Fruit fly (Drosophila melanogaster) whole organism: ENCODE results near the gene CG17239.

ENCODE experiments used
- CG8478 ChIP-seq: fragments of >200 bp; optimal IDR thresholded peaks from 2 replicates; lab custom pipeline; 2018; ENCODE audit warnings: inconsistent platforms
- Dll ChIP-seq: fragments of >200 bp; optimal IDR thresholded peaks from 2 replicates; lab custom pipeline; 2017
- EcR ChIP-seq, 2 experiments: fragments of >200 bp; optimal IDR thresholded peaks; 2 replicates each; lab custom pipeline; 2017; ENCODE audit warnings: missing biosample characterization in 2 of 2, missing genetic modification characterization in 2 of 2, missing genetic modification reagents in 2 of 2
- pan ChIP-seq: fragments of >200 bp; optimal IDR thresholded peaks from 2 replicates; lab custom pipeline; 2017
- psq ChIP-seq: fragments of >200 bp; optimal IDR thresholded peaks from 2 replicates; lab custom pipeline; 2017
- usp ChIP-seq: fragments of >200 bp; optimal IDR thresholded peaks from 2 replicates; lab custom pipeline; 2017; ENCODE audit warnings: missing biosample characterization, missing genetic modification characterization, mixed read lengths

Gene CG17239

DNA sequence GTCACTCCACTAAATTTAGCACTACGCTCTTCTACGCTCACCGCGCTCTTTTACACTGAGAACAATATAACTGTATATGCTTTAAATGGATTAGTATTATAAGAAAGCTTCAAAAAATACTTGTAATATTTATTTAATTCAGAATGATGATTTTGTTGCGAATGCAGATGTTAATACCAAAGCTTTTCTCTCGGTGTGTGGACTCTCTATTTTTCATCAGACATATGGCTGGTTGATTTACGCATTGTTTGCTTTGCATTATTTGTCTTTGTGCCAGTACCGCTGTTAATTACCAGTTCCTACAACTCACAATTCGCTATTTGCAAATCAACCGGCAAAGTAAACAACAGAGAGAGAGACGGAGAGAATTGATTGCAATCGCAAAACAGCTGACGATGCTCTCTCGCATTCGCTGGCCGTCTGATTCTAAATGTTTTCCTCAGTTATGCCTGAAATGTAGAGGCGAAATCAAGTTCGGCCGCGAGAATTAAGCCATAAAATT, 30.4 kb downstream of the CG17239 start:
- TF ChIP-seq CG8478 (no peak), EcR (GFP tag; optimal IDR thresholded peaks at IDR 0.05; lab: Kevin White, UChicago) (no peak), psq (no peak), Dll (lab: Kevin White, UChicago) (no peak), usp (GFP tag; lab: Kevin White, UChicago) (no peak), pan (no peak)

DNA sequence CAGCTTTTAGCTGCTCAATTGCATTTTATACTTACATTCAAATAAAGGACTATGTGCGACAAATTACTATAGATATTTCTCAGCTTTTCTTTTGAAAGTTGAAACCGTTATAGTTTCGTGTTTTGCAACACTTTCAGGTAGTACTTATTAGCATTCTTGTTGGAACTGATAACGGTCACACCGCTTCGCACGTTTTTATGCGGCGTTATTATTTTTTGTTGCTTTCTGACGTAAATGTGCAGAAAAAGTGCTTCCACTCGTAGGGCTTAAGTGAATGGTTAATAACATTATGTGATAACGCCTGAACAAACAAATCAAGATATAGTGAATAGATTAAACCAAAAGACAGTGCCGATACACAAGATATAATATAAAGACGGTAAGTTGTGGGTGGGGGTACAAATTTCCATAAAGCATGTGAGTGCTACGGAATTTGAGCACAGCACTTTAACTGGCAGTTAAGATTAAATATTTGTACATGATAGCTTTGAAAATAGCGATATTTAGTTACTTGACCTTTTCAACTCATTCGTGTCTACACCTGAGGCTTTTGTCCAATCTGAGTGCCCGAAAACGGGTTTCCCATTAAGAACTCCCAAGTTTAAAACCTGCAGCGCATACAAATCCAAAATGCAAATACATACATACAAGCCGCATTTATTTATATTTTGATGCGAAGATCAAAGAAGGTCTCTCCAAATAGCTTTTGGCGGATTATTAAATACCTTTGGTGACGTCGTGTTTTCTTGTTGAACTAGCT, 31.4 kb downstream of the CG17239 start, which contains the start of gene papi:
TSS of gene papi (plus strand) at position 176 of the 760 bp plus-strand sequence.
- no peak for TF ChIP-seq Dll (lab: Kevin White, UChicago)
- TF ChIP-seq pan: no peak
- TF ChIP-seq psq: no peak
- TF ChIP-seq EcR (GFP tag; optimal IDR thresholded peaks at IDR 0.05; lab: Kevin White, UChicago): no peak
- TF ChIP-seq usp (GFP tag; lab: Kevin White, UChicago): no peak
- no peak for TF ChIP-seq CG8478

DNA sequence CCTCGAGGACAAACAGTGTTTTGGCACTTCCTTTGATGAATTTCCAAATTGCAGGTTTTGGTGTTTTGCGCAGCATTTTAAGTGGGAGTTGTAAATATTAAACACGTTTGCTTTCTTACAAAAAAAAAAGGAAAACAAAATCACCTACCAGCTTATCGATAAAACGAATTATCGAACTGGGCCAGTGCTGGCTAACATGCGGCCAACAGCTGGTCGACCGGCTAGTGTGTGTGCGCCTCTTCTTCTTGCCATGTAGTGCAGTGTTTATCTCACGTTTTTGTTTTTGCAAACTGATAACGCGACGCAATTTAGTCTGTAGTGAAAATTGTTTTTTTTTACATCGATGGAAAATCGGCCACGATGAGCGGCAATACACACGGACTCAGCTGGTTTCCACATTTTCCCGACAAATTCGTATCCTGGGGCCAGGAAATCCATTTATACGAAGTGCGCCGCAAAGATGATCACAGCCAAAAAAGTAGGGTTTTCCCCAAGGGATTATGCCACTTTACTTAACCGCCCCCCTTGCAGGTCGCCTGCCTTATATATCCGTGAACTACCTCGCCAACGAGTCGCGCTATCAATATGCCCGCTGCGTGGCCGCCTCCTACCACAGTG, 35.0 kb downstream of the CG17239 start, which contains the start of the genes CG15386, CG42371 and mio:
TSS of gene CG15386 (minus strand) at position 180 of the 618 bp plus-strand sequence.
TSS of gene CG42371 (minus strand) at position 180 of the 618 bp plus-strand sequence.
TSS of gene mio (plus strand) at position 224 of the 618 bp plus-strand sequence.
- TF ChIP-seq CG8478: no peak
- TF ChIP-seq psq: no peak

DNA sequence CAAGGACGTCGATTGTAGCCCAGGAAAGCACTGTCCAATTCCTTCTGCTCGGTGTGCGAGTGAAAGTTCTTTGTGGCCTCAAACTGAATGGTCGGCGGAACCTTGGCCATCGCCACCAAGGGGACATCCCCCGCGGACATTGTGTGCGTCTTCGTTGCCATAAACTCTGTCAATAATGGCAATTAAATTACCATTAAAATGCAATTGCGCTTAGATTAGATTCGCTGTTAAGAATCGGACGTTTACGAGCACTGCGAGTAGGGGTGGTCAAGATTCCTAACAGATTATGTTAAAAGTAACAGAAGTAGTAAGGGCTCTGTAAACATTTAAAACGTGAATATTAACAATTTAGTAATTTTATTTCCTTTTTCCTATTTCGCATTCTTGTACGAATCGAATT, 36.1 kb downstream of the CG17239 start, which contains the start of gene daed:
TSS of gene daed (minus strand) at position 247 of the 400 bp plus-strand sequence.
- no peak for TF ChIP-seq psq
- TF ChIP-seq usp (GFP tag; lab: Kevin White, UChicago): no peak
- TF ChIP-seq Dll (lab: Kevin White, UChicago): no peak
- no peak for TF ChIP-seq pan
- TF ChIP-seq EcR (GFP tag; optimal IDR thresholded peaks at IDR 0.05; lab: Kevin White, UChicago): no peak
- no peak for TF ChIP-seq CG8478

DNA sequence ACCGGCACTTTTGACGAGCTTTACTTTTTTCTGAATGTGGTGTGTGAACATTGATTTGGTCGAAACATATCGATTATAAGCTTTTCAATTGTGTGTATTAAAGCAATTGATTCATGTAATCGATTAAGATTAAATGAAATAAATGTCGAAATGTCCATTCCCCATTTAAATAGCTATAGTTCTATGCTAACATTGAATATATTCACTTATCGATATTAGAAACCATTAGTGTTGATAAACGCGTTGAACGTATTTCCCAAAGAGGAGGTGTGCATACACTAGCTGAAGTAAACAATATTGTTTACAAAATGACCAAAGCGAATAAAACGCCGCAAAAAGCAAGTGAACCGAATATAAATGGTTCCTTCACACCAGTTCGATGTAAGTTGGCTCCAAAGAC, 38.1 kb downstream of the CG17239 start, which contains the start of the genes Uch and CG34174:
TSS of gene Uch (minus strand) at position 208 of the 400 bp plus-strand sequence.
TSS of gene CG34174 (plus strand) at position 263 of the 400 bp plus-strand sequence.
- TF ChIP-seq EcR (GFP tag; optimal IDR thresholded peaks at IDR 0.05; lab: Kevin White, UChicago): no peak
- no peak for TF ChIP-seq Dll (lab: Kevin White, UChicago)
- no peak for TF ChIP-seq psq
- no peak for TF ChIP-seq pan
- TF ChIP-seq CG8478: no peak
- no peak for TF ChIP-seq usp (GFP tag; lab: Kevin White, UChicago)

DNA sequence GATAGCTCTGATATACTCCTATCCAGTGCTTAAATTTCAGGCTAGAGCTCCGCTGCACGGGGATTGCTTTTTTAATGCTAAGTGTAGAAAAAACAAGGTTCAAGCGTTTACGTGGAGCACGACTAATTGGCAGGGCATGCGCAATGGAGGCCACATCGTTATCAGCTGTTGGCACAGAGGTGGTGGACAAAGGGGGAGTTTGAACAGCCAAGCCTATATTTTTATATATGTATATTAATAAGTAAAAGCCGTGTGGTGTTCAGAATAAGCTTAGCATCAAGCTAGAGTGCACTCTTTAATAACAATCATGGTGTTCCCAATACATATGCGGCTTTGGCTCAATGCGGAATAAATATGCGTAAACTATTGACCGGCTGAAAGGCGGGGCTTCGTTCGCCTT, 39.7 kb downstream of the CG17239 start, which contains the start of gene CG15385:
TSS of gene CG15385 (minus strand) at position 94 of the 400 bp plus-strand sequence.
- no peak for TF ChIP-seq usp (GFP tag; lab: Kevin White, UChicago)
- TF ChIP-seq psq: no peak
- TF ChIP-seq pan: no peak
- no peak for TF ChIP-seq Dll (lab: Kevin White, UChicago)
- TF ChIP-seq EcR (GFP tag; optimal IDR thresholded peaks at IDR 0.05; lab: Kevin White, UChicago): no peak
- TF ChIP-seq CG8478: no peak

DNA sequence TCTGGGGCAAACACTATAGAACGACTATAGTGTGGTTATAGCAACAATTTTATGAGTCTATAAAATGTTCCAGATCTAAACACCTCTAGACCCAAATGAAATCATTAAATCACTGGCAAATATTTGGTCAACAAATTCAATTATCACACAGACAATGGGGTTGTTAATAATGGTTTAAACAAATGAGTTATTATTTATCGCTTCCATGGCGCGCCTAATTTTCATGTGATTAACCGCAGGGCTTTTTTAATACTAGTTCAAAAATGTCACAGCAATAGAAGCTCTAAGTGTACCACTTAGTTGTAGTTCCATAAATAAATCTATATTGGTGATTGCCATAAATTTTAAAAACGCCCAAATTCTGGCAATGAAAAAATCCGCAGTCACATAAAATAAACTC, 43.1 kb downstream of the CG17239 start, which contains the start of gene CG33124:
TSS of gene CG33124 (minus strand) at position 101 of the 400 bp plus-strand sequence.
- TF ChIP-seq pan (no peak), psq (no peak), CG8478 (no peak), Dll (lab: Kevin White, UChicago) (no peak), EcR (GFP tag; optimal IDR thresholded peaks at IDR 0.05; lab: Kevin White, UChicago) (no peak), usp (GFP tag; lab: Kevin White, UChicago) (no peak)

DNA sequence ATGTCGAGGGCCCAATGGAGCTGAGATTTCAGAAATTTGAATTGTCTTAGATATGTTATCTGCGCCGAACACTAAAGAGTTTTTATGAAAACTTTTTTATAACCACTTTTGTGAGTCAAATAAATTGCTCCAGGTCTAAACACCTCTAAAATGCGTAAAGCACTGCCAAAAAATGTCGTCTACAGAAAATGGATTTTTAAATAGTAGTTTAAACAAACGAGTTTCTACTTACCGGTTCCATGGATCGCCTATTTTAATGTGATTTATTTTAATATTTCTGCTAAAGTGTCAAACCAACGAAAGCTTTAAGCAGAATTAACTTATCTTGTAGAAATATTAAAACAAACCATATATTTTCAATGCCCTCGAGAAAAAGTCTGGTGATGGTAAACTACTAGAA, 46.1 kb downstream of the CG17239 start, which contains the start of gene CG31668:
TSS of gene CG31668 (minus strand) at position 101 of the 400 bp plus-strand sequence.
- TF ChIP-seq CG8478: no peak
- no peak for TF ChIP-seq pan
- TF ChIP-seq EcR (GFP tag; optimal IDR thresholded peaks at IDR 0.05; lab: Kevin White, UChicago): no peak
- TF ChIP-seq usp (GFP tag; lab: Kevin White, UChicago): no peak
- TF ChIP-seq Dll (lab: Kevin White, UChicago): no peak
- TF ChIP-seq psq: no peak

DNA sequence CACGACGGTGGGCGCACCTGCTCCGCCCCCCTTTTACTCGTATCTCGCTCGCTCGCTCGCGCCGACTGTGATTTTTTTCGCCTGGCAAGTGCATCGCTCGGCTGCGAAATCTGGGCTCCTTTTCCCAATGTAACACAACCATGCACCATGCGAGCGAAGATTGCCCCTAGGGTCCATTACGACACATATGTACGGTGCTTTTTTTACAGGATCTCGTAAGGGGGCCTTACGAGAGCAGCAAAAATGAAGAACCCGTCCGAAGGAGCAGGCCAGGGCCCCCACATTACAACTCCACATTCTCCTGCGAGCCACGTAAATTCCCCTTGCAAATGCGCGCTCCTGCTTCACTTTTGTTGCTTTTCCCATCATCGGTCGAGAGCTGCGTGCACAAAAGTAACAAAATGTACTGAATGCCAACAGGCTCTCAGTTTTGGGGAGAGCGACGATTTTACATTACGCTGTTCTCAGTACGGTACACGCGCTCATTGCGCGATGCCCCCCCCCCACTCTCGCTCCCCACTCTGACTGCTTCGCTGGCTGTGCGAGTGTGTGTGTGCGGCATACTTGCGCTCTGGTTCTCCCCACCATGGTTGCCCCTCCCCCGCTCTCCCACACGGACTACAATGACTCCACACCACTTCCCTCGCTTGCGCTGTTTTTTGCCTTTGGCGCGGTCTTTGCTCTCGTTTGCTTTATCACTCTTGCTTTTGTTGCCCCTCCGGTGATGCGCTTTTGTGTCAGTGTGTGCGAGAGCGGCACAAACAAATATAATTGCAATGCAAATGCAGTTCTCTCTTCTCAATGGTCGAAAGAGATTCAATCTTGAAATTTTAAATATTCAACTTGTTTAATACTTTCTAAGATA, 49.1 kb downstream of the CG17239 start:
- peak; percentile 98 to 99 for TF ChIP-seq EcR (GFP tag; optimal IDR thresholded peaks at IDR 0.05; lab: Kevin White, UChicago)
- TF ChIP-seq CG8478: no peak

DNA sequence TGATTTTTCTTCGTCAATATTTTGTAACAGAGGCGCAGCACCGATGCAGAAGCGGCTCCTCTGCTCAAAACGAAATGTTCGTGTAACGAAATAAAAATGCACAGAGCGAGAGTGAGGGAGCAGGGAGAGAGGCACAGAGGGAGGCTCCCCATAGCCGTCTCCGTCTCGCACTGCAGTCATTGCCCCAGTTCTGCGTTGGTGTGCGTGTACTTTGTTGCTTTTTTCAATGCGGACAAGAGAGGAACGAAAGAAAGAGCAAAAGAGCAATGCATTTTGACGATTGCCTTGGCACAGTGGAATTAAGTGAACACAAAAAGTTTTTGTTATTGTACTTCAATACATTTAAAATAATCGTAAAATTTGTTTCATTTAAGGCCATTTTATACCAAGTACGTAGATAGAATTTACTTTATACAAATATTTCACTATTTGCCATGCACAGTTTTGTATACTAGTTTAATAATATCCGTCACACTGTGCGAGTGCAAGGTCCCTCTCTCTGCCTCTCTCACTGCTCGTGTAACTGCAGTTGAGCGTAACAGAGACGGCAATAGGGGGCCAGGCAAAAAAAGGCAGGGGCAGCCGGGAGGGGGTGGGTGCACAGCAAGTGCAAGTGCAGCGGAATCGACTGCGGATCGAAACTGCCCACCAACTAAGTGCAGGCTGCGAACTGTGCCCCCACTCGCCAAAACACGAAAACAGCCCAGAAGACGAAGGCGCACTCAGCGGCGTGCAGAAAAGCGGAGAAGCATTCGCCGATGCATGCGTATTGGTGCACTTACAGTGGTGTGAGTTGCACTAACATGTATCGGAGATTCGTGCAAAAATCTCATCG, 49.9 kb downstream of the CG17239 start:
- TF ChIP-seq CG8478 (no peak), usp (GFP tag; lab: Kevin White, UChicago) (no peak), pan (no peak), EcR (GFP tag; optimal IDR thresholded peaks at IDR 0.05; lab: Kevin White, UChicago) (peak; percentile 98), Dll (lab: Kevin White, UChicago) (peak; percentile 29), psq (no peak)
